Worm (Caenorhabditis elegans) whole organism, early embryonic: ENCODE results near the gene tsp-10.

Experiments
- B0310.2 ChIP-seq: sonication (generic microtip); optimal IDR thresholded peaks from 2 replicates; lab custom pipeline; 2016; ENCODE audit warnings: mild to moderate bottlenecking, missing genetic modification characterization, missing compliant biosample characterization
- F13C5.2 ChIP-seq: sonication (generic microtip); optimal IDR thresholded peaks from 2 replicates; lab custom pipeline; 2017; ENCODE audit warnings: mild to moderate bottlenecking, missing genetic modification characterization, inconsistent platforms, missing compliant biosample characterization
- aly-1 ChIP-seq: sonication (generic microtip); optimal IDR thresholded peaks from 2 replicates; lab custom pipeline; 2016; ENCODE audit warnings: missing genetic modification characterization, missing compliant biosample characterization
- ama-1 ChIP-seq: fragments of 150-350 bp; optimal IDR thresholded peaks from 2 replicates; lab custom pipeline; 2014
- ceh-13 ChIP-seq: fragments of 200-800 bp; sonication (Bioruptor generic); optimal IDR thresholded peaks from 2 replicates; lab custom pipeline; 2018; ENCODE audit warnings: mild to moderate bottlenecking, missing genetic modification characterization, missing compliant biosample characterization
- ceh-36 ChIP-seq: sonication (generic microtip); optimal IDR thresholded peaks from 2 replicates; lab custom pipeline; 2016; ENCODE audit warnings: missing genetic modification characterization, inconsistent platforms, missing compliant biosample characterization
- ets-7 ChIP-seq: sonication (generic microtip); optimal IDR thresholded peaks from 2 replicates; lab custom pipeline; 2016; ENCODE audit warnings: missing genotype, missing genetic modification characterization, missing compliant biosample characterization
- flt-1 ChIP-seq: fragments of 200-800 bp; sonication (Bioruptor generic); IDR thresholded peaks from 2 replicates; pipeline ENCODE4 v1.3.6; 2022; ENCODE audit warnings: missing genetic modification characterization, missing compliant biosample characterization
- hmbx-1 ChIP-seq: sonication (generic microtip); optimal IDR thresholded peaks from 2 replicates; lab custom pipeline; 2016; ENCODE audit warnings: mild to moderate bottlenecking, missing genetic modification characterization, missing compliant biosample characterization
- hmg-4 ChIP-seq: fragments of 200-800 bp; sonication (Bioruptor generic); optimal IDR thresholded peaks from 2 replicates; lab custom pipeline; 2018; ENCODE audit warnings: mild to moderate bottlenecking, missing genetic modification characterization, missing compliant biosample characterization
- hnd-1 ChIP-seq: sonication (generic microtip); optimal IDR thresholded peaks from 2 replicates; lab custom pipeline; 2016; ENCODE audit warnings: missing genetic modification characterization, missing compliant biosample characterization
- pes-1 ChIP-seq: fragments of 200-800 bp; sonication (Bioruptor generic); IDR thresholded peaks from 2 replicates; pipeline ENCODE4 v1.3.6; 2022; ENCODE audit warnings: missing genetic modification reagents, missing genetic modification characterization, missing compliant biosample characterization
- scrt-1 ChIP-seq: fragments of 200-800 bp; sonication (Bioruptor generic); IDR thresholded peaks from 2 replicates; pipeline ENCODE4 v1.3.6; 2022; ENCODE audit warnings: missing genetic modification characterization, missing compliant biosample characterization
- sea-1 ChIP-seq: fragments of 200-800 bp; sonication (Bioruptor generic); conservative IDR thresholded peaks from 2 replicates; pipeline ENCODE4 v1.3.6; 2022; ENCODE audit warnings: missing genetic modification characterization, missing compliant biosample characterization
- tbx-11 ChIP-seq: fragments of 200-800 bp; sonication (Bioruptor generic); IDR thresholded peaks from 2 replicates; pipeline ENCODE4 v1.3.6; 2022; ENCODE audit warnings: missing genetic modification characterization, missing compliant biosample characterization
- tbx-37 ChIP-seq: fragments of 200-800 bp; sonication (Bioruptor generic); conservative IDR thresholded peaks from 2 replicates; pipeline ENCODE4 v1.3.6; 2022; ENCODE audit warnings: missing genetic modification reagents, missing genetic modification characterization, missing compliant biosample characterization
- tra-4 ChIP-seq: sonication (generic microtip); optimal IDR thresholded peaks from 2 replicates; lab custom pipeline; 2017; ENCODE audit warnings: missing genetic modification characterization, missing compliant biosample characterization

tsp-10 gene

ce11 chrII:6742614-6743013 lies 24.2 kb downstream of the tsp-10 start, which contains the start of gene F41G3.6:
TSS of gene F41G3.6 (plus strand) at chrII:6742914.
- TF ChIP-seq hmg-4 (GFP tag; lab: Kevin White, UChicago) = no peak
- no peak for TF ChIP-seq aly-1 (tag; lab: Kevin White, UChicago)
- TF ChIP-seq pes-1 (GFP tag; lab: Robert Waterston, UW) = no peak
- no peak for TF ChIP-seq ama-1 (lab: Kevin White, UChicago)
- no peak for TF ChIP-seq tbx-11 (GFP tag; lab: Robert Waterston, UW)
- no peak for TF ChIP-seq hnd-1 (tag; lab: Kevin White, UChicago)
- no peak for TF ChIP-seq tbx-37 (GFP tag; lab: Robert Waterston, UW)
- no peak for TF ChIP-seq B0310.2 (tag; lab: Kevin White, UChicago)
- TF ChIP-seq scrt-1 (GFP tag; lab: Robert Waterston, UW) = no peak
- no peak for TF ChIP-seq flt-1 (GFP tag; lab: Robert Waterston, UW)
- TF ChIP-seq ceh-13 = no peak
- TF ChIP-seq tra-4 (tag; lab: Kevin White, UChicago) = no peak
- no peak for TF ChIP-seq F13C5.2
- TF ChIP-seq ets-7 (tag; lab: Kevin White, UChicago) = no peak
- no peak for TF ChIP-seq ceh-36 (tag; lab: Kevin White, UChicago)
- TF ChIP-seq hmbx-1 (tag; lab: Kevin White, UChicago) = no peak

- TF ChIP-seq hmg-4 (GFP tag; lab: Kevin White, UChicago) (no peak), pes-1 (GFP tag; lab: Robert Waterston, UW) (no peak), tbx-11 (GFP tag; lab: Robert Waterston, UW) (no peak), hmbx-1 (tag; lab: Kevin White, UChicago) (no peak), ama-1 (lab: Kevin White, UChicago) (no peak)
These were observed 26.3 kb downstream of the tsp-10 start, which contains the start of gene ins-15 for ce11 chrII:6744648-6745047. TSS of gene ins-15 (minus strand) at chrII:6744748.

- TF ChIP-seq ets-7 (tag; lab: Kevin White, UChicago) (no peak), pes-1 (GFP tag; lab: Robert Waterston, UW) (no peak), tbx-11 (GFP tag; lab: Robert Waterston, UW) (no peak)
These were observed 27.4 kb downstream of the tsp-10 start, which contains the start of gene ins-14 for ce11 chrII:6745783-6746182. TSS of gene ins-14 (minus strand) at chrII:6745814.

ce11 chrII:6746404-6746803 lies 28.0 kb downstream of the tsp-10 start, which contains the start of gene F41G3.5:
TSS of gene F41G3.5 (plus strand) at chrII:6746704.
- no peak for TF ChIP-seq F13C5.2
- no peak for TF ChIP-seq ets-7 (tag; lab: Kevin White, UChicago)
- TF ChIP-seq hmbx-1 (tag; lab: Kevin White, UChicago) = no peak
- no peak for TF ChIP-seq tbx-11 (GFP tag; lab: Robert Waterston, UW)
- TF ChIP-seq ama-1 (lab: Kevin White, UChicago) = no peak
- TF ChIP-seq aly-1 (tag; lab: Kevin White, UChicago) = no peak
- no peak for TF ChIP-seq hmg-4 (GFP tag; lab: Kevin White, UChicago)

ce11 chrII:6749422-6749821 lies 31.0 kb downstream of the tsp-10 start, which contains the start of gene F41G3.10:
TSS of gene F41G3.10 (minus strand) at chrII:6749522.
- no peak for TF ChIP-seq aly-1 (tag; lab: Kevin White, UChicago)
- TF ChIP-seq tra-4 (tag; lab: Kevin White, UChicago) = no peak
- no peak for TF ChIP-seq hmbx-1 (tag; lab: Kevin White, UChicago)
- TF ChIP-seq ceh-13 = no peak
- no peak for TF ChIP-seq flt-1 (GFP tag; lab: Robert Waterston, UW)
- no peak for TF ChIP-seq tbx-37 (GFP tag; lab: Robert Waterston, UW)
- no peak for TF ChIP-seq tbx-11 (GFP tag; lab: Robert Waterston, UW)
- TF ChIP-seq F13C5.2 = no peak

ce11 chrII:6750929-6751328 lies 32.5 kb downstream of the tsp-10 start, which contains the start of gene F41G3.20:
TSS of gene F41G3.20 (minus strand) at chrII:6751029.
- TF ChIP-seq ets-7 (tag; lab: Kevin White, UChicago) = no peak
- no peak for TF ChIP-seq B0310.2 (tag; lab: Kevin White, UChicago)
- no peak for TF ChIP-seq aly-1 (tag; lab: Kevin White, UChicago)
- no peak for TF ChIP-seq hnd-1 (tag; lab: Kevin White, UChicago)
- no peak for TF ChIP-seq F13C5.2
- TF ChIP-seq ceh-36 (tag; lab: Kevin White, UChicago) = no peak
- TF ChIP-seq scrt-1 (GFP tag; lab: Robert Waterston, UW) = no peak
- no peak for TF ChIP-seq pes-1 (GFP tag; lab: Robert Waterston, UW)
- TF ChIP-seq tra-4 (tag; lab: Kevin White, UChicago) = no peak
- no peak for TF ChIP-seq ceh-13
- TF ChIP-seq hmbx-1 (tag; lab: Kevin White, UChicago) = no peak
- no peak for TF ChIP-seq hmg-4 (GFP tag; lab: Kevin White, UChicago)
- no peak for TF ChIP-seq tbx-37 (GFP tag; lab: Robert Waterston, UW)
- no peak for TF ChIP-seq flt-1 (GFP tag; lab: Robert Waterston, UW)
- no peak for TF ChIP-seq sea-1 (GFP tag; lab: Robert Waterston, UW)
- no peak for TF ChIP-seq tbx-11 (GFP tag; lab: Robert Waterston, UW)
- no peak for TF ChIP-seq ama-1 (lab: Kevin White, UChicago)

- no peak for TF ChIP-seq F13C5.2
- TF ChIP-seq aly-1 (tag; lab: Kevin White, UChicago) = no peak
- no peak for TF ChIP-seq sea-1 (GFP tag; lab: Robert Waterston, UW)
- TF ChIP-seq hnd-1 (tag; lab: Kevin White, UChicago) = no peak
- TF ChIP-seq flt-1 (GFP tag; lab: Robert Waterston, UW) = no peak
- no peak for TF ChIP-seq tbx-37 (GFP tag; lab: Robert Waterston, UW)
- no peak for TF ChIP-seq ets-7 (tag; lab: Kevin White, UChicago)
- TF ChIP-seq ama-1 (lab: Kevin White, UChicago) = no peak
- TF ChIP-seq ceh-36 (tag; lab: Kevin White, UChicago) = no peak
- no peak for TF ChIP-seq pes-1 (GFP tag; lab: Robert Waterston, UW)
- TF ChIP-seq hmbx-1 (tag; lab: Kevin White, UChicago) = no peak
- no peak for TF ChIP-seq B0310.2 (tag; lab: Kevin White, UChicago)
- TF ChIP-seq scrt-1 (GFP tag; lab: Robert Waterston, UW) = no peak
- TF ChIP-seq tra-4 (tag; lab: Kevin White, UChicago) = no peak
- TF ChIP-seq hmg-4 (GFP tag; lab: Kevin White, UChicago) = no peak
- TF ChIP-seq ceh-13 = no peak
- TF ChIP-seq tbx-11 (GFP tag; lab: Robert Waterston, UW) = no peak
These were observed 33.6 kb downstream of the tsp-10 start, which contains the start of gene F41G3.19 for ce11 chrII:6752027-6752426. TSS of gene F41G3.19 (minus strand) at chrII:6752127.
